Worm (Caenorhabditis elegans) whole organism, mixed stage, embryonic: ENCODE results near the gene mapk-15.

ENCODE experiments used
- bed-3 ChIP-seq: fragments of 200-800 bp; sonication (Bioruptor generic); optimal IDR thresholded peaks from 3 replicates; lab custom pipeline; 2018; ENCODE audit warnings: mild to moderate bottlenecking, missing genetic modification characterization, moderate library complexity, missing compliant biosample characterization
- ceh-43 ChIP-seq: fragments of 200-800 bp; sonication (Bioruptor generic); optimal IDR thresholded peaks from 2 replicates; lab custom pipeline; 2018; ENCODE audit warnings: mild to moderate bottlenecking, missing genetic modification characterization, moderate library complexity, missing compliant biosample characterization
- elt-3 ChIP-seq: fragments of 150-350 bp; optimal IDR thresholded peaks from 2 replicates; lab custom pipeline; 2014; ENCODE audit warnings: missing biosample characterization, missing genetic modification characterization
- lin-13 ChIP-seq: fragments of 150-350 bp; optimal IDR thresholded peaks from 2 replicates; lab custom pipeline; 2014; ENCODE audit warnings: missing biosample characterization, missing genetic modification characterization
- lsy-2 ChIP-seq: fragments of 150-350 bp; optimal IDR thresholded peaks from 2 replicates; lab custom pipeline; 2014; ENCODE audit warnings: missing biosample characterization, missing genetic modification characterization
- nhr-12 ChIP-seq: fragments of 150-350 bp; optimal IDR thresholded peaks from 2 replicates; lab custom pipeline; 2014; ENCODE audit warnings: missing biosample characterization, missing genetic modification characterization
- nhr-237 ChIP-seq: fragments of 150-350 bp; optimal IDR thresholded peaks from 2 replicates; lab custom pipeline; 2014; ENCODE audit warnings: missing biosample characterization, missing genetic modification characterization
- nhr-28 ChIP-seq: fragments of 150-350 bp; optimal IDR thresholded peaks from 2 replicates; lab custom pipeline; 2014; ENCODE audit warnings: missing biosample characterization, missing genetic modification characterization
- nhr-76 ChIP-seq: sonication (generic microtip); optimal IDR thresholded peaks from 2 replicates; lab custom pipeline; 2017; ENCODE audit warnings: missing biosample characterization, missing genetic modification characterization
- pha-4 ChIP-seq: fragments of 150-350 bp; optimal IDR thresholded peaks from 2 replicates; lab custom pipeline; 2018; ENCODE audit warnings: missing biosample characterization, missing genetic modification reagents, missing genetic modification characterization
- snpc-4 ChIP-seq: fragments of 150-350 bp; optimal IDR thresholded peaks from 2 replicates; lab custom pipeline; 2014; ENCODE audit warnings: missing biosample characterization, missing genetic modification characterization
- unc-39 ChIP-seq: fragments of 150-350 bp; optimal IDR thresholded peaks from 2 replicates; lab custom pipeline; 2014; ENCODE audit warnings: missing biosample characterization, missing genetic modification characterization
- ztf-11 ChIP-seq: fragments of 150-350 bp; optimal IDR thresholded peaks from 2 replicates; lab custom pipeline; 2014; ENCODE audit warnings: missing biosample characterization, missing genetic modification characterization

ce11 chrIII:6046881-6047280, 20.8 kb upstream of the mapk-15 start, which contains the start of gene tbx-11:
- TF ChIP-seq elt-3 (tag; lab: Kevin White, UChicago) (no peak), nhr-28 (tag; lab: Kevin White, UChicago) (no peak), bed-3 (no peak), unc-39 (no peak), lsy-2 (tag; lab: Kevin White, UChicago) (no peak), nhr-76 (no peak), snpc-4 (tag; lab: Kevin White, UChicago) (no peak), nhr-237 (tag; lab: Kevin White, UChicago) (no peak), lin-13 (tag; lab: Kevin White, UChicago) (no peak), pha-4 (tag; lab: Kevin White, UChicago) (no peak), nhr-12 (no peak), ztf-11 (no peak), ceh-43 (no peak)
